Worm (Caenorhabditis elegans): ENCODE measurements around the gene C32B5.18.
"Not testable (repeated sequence)": the region's sequence is repeated elsewhere in the genome, so short reads cannot be mapped to it uniquely, and the experiment has no call there.

C32B5.18 gene

DNA sequence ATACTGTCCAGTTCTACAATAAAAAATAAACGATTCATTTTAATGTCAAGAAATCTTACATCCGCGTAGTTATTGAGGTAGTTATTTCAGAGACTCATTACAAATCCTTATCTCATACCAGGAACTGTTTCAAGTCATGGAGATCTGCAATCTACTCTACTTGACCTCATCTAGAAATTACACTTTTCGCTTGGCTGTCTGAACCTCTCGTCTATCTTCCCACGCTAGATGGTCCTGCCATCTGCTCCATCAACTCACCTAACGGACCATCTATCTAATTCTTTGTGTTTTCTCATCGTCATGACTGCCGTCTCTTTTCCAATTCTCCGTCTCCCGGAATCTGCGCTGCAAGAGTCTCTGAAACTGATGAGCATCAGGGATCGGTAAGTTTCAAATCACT is 33.9 kb downstream of the C32B5.18 start, which contains the start of gene F45D11.7:
F45D11.7 (plus strand) TSS at position 301 of the 400 bp plus-strand sequence.
- TF ChIP-seq unc-62 (GFP tag; optimal IDR thresholded peaks at IDR 0.05); unc-130 (tag; optimal IDR thresholded peaks at IDR 0.05); lin-15B (tag; optimal IDR thresholded peaks at IDR 0.05): not testable (repeated sequence)

DNA sequence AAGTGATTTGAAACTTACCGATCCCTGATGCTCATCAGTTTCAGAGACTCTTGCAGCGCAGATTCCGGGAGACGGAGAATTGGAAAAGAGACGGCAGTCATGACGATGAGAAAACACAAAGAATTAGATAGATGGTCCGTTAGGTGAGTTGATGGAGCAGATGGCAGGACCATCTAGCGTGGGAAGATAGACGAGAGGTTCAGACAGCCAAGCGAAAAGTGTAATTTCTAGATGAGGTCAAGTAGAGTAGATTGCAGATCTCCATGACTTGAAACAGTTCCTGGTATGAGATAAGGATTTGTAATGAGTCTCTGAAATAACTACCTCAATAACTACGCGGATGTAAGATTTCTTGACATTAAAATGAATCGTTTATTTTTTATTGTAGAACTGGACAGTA is 35.8 kb downstream of the C32B5.18 start, which contains the start of gene F45D11.11:
F45D11.11 (minus strand) TSS at position 101 of the 400 bp plus-strand sequence.
- not testable (repeated sequence) for TF ChIP-seq nhr-90 (tag; optimal IDR thresholded peaks at IDR 0.05; ENCODE audit: poor library complexity); efl-3 (GFP tag; optimal IDR thresholded peaks at IDR 0.05); nhr-85 (tag)

- TF ChIP-seq efl-1 (optimal IDR thresholded peaks at IDR 0.05), result no peak
- no peak for TF ChIP-seq efl-1 (GFP tag; optimal IDR thresholded peaks at IDR 0.05 in 1 of 2)
- no peak for TF ChIP-seq ama-1 (optimal IDR thresholded peaks at IDR 0.05)
- no peak for TF ChIP-seq fkh-8 (tag; optimal IDR thresholded peaks at IDR 0.05)
- TF ChIP-seq pax-3 (tag; optimal IDR thresholded peaks at IDR 0.05), result no peak
- no peak for TF ChIP-seq unc-62 (GFP tag; optimal IDR thresholded peaks at IDR 0.05)
- TF ChIP-seq sptf-1 (tag; optimal IDR thresholded peaks at IDR 0.05), result no peak
- no peak for TF ChIP-seq nhr-28 (tag; optimal IDR thresholded peaks at IDR 0.05)
- no peak for TF ChIP-seq mdl-1 (tag; optimal IDR thresholded peaks at IDR 0.05)
- no peak for TF ChIP-seq ceh-88 (GFP tag; IDR thresholded peaks at IDR 0.05)
- TF ChIP-seq mep-1 (tag; optimal IDR thresholded peaks at IDR 0.05), result no peak
- no peak for TF ChIP-seq hlh-4 (tag; optimal IDR thresholded peaks at IDR 0.05)
- TF ChIP-seq lsy-2 (tag; optimal IDR thresholded peaks at IDR 0.05), result no peak
- TF ChIP-seq ztf-11 (tag; optimal IDR thresholded peaks at IDR 0.05), result no peak
- TF ChIP-seq sox-4 (tag; optimal IDR thresholded peaks at IDR 0.05), result no peak
- TF ChIP-seq lin-14 (GFP tag; optimal IDR thresholded peaks at IDR 0.05), result no peak
- no peak for TF ChIP-seq nhr-85 (tag)
- no peak for TF ChIP-seq unc-98 (GFP tag; IDR thresholded peaks at IDR 0.05)
Measured at ce11 chrII:999493-999892, 39.2 kb downstream of the C32B5.18 start, which contains the start of gene fbxb-29. Gene fbxb-29 (minus strand): TSS chrII:999593.

DNA sequence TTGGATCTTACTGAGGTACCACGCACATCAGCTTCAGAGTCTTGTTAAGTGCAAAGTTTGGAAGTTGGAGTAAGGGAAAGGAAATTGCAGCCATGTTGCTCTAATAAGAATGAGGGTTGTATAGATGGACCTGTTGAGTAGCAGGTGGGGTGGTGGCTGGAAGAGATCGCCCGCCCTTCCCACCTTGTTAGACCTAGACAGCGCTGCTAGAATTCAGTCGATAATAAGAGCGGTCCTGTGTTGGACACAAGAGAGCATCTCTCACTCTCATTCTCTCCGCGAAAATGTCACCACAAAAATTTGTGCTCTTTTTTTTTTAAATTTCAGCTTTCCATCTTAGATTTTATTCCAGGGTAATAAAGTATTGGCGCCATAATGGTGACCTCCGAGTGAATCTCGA is 41.0 kb downstream of the C32B5.18 start, which contains the start of the genes fbxb-30 and F45D11.5:
fbxb-30 (minus strand) TSS at position 101 of the 400 bp plus-strand sequence.
F45D11.5 (plus strand) TSS at position 352 of the 400 bp plus-strand sequence.
- TF ChIP-seq snu-23 (GFP tag; optimal IDR thresholded peaks at IDR 0.05) (no peak), ces-1 (GFP tag; optimal IDR thresholded peaks at IDR 0.05) (no peak), tbx-2 (tag; optimal IDR thresholded peaks at IDR 0.05) (no peak), nhr-84 (tag; optimal IDR thresholded peaks at IDR 0.05) (no peak), nhr-77 (tag; optimal IDR thresholded peaks at IDR 0.05) (no peak), egl-27 (tag; optimal IDR thresholded peaks at IDR 0.05) (no peak), dpl-1 (GFP tag; optimal IDR thresholded peaks at IDR 0.05) (no peak), swsn-7 (tag; optimal IDR thresholded peaks at IDR 0.05) (no peak), alr-1 (tag; optimal IDR thresholded peaks at IDR 0.05; ENCODE audit: borderline replicate concordance) (no peak), pax-3 (tag; optimal IDR thresholded peaks at IDR 0.05) (no peak), dsc-1 (tag; optimal IDR thresholded peaks at IDR 0.05) (no peak), unc-130 (tag; optimal IDR thresholded peaks at IDR 0.05) (no peak), unc-86 (tag; optimal IDR thresholded peaks at IDR 0.05) (no peak)

DNA sequence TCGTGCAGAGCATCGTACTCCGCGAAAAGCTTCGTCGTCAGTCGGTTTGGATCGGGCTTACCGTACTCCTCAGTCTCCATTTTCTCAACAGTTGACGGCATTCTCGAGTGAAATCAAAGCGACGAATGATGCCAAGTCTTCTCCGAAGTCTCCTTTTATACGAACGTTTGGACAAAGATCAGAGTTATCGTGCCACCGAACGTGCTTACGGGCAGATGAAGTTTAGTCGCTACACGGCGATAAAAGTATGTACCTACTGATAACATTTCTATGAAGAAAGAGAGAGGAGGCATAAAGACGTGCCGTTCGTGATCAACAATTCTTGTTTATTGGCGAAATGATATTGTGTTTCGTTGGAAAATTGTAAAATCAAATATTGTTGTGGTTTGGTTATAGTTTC is 46.1 kb downstream of the C32B5.18 start, which contains the start of gene F45D11.14:
F45D11.14 (minus strand) TSS at position 101 of the 400 bp plus-strand sequence.
- TF ChIP-seq ceh-90, nhr-84, skn-1 (tag; optimal IDR thresholded peaks at IDR 0.05): not testable (repeated sequence)

Data from whole organism, L1 larva.